Worm (Caenorhabditis elegans): ENCODE data around the gene srv-16.

srv-16 gene

ce11 chrIV:15931176-15931575 lies 2.5 kb downstream of the srv-16 start (continued):
- no peak for TF ChIP-seq D1046.2 (GFP tag; IDR thresholded peaks at IDR 0.05)
- TF ChIP-seq unc-130 (GFP tag; optimal IDR thresholded peaks at IDR 0.05), result peak; percentile 34
- TF ChIP-seq egl-43 (GFP tag; IDR thresholded peaks at IDR 0.05), result no peak; the same call in 1 of the 2 replicates
- no peak for TF ChIP-seq Y75B8A.6 (GFP tag; IDR thresholded peaks at IDR 0.05)
- no peak for TF ChIP-seq Y48G9A.11 (GFP tag; IDR thresholded peaks at IDR 0.05)
- no peak for TF ChIP-seq nhr-237 (tag; optimal IDR thresholded peaks at IDR 0.05)
- TF ChIP-seq daf-8 (GFP tag; IDR thresholded peaks at IDR 0.05), result no peak
- TF ChIP-seq ama-1 (optimal IDR thresholded peaks at IDR 0.05), result no peak
- TF ChIP-seq tra-1 (GFP tag; IDR thresholded peaks at IDR 0.05), result peak; percentile 39; the same call in 1 of the 2 replicates
- peak; percentile 99 for TF ChIP-seq snpc-1.2 (GFP tag; IDR thresholded peaks at IDR 0.05)
- peak; percentile 62; the same call in 1 of the 2 replicates for TF ChIP-seq pha-4 (GFP tag; IDR thresholded peaks at IDR 0.05)
- no peak for TF ChIP-seq pha-4 (tag; optimal IDR thresholded peaks at IDR 0.05)
- no peak for TF ChIP-seq unc-39 (tag; optimal IDR thresholded peaks at IDR 0.05)
- TF ChIP-seq dmd-9 (GFP tag; IDR thresholded peaks at IDR 0.05), result peak; percentile 37; the same call in 1 of the 2 replicates
- TF ChIP-seq spr-1 (tag; optimal IDR thresholded peaks at IDR 0.05), result no peak
- TF ChIP-seq zfp-3 (GFP tag; conservative IDR thresholded peaks at IDR 0.05), result peak; percentile 68
- TF ChIP-seq madf-5 (GFP tag; IDR thresholded peaks at IDR 0.05), result peak; percentile 34 to 59; a peak in 1 of 4 replicates
- peak; percentile 15 for TF ChIP-seq rbr-2 (tag; optimal IDR thresholded peaks at IDR 0.05)
- TF ChIP-seq nhr-48 (tag; optimal IDR thresholded peaks at IDR 0.05), result no peak
- no peak for TF ChIP-seq lsy-2 (tag; optimal IDR thresholded peaks at IDR 0.05)
- peak; percentile 73 for TF ChIP-seq vab-7 (GFP tag; IDR thresholded peaks at IDR 0.05)
- peak; percentile 50; the same call in 1 of the 2 replicates for TF ChIP-seq arid-1 (GFP tag; conservative IDR thresholded peaks at IDR 0.05)
- TF ChIP-seq nhr-102 (tag; optimal IDR thresholded peaks at IDR 0.05), result no peak
- TF ChIP-seq sdz-12 (GFP tag; optimal IDR thresholded peaks at IDR 0.05), result no peak
- peak; percentile 28 for TF ChIP-seq dve-1 (tag; optimal IDR thresholded peaks at IDR 0.05; ENCODE audit: insufficient read depth)
- TF ChIP-seq daf-19 (GFP tag; conservative IDR thresholded peaks at IDR 0.05), result peak; percentile 58
- TF ChIP-seq ztf-11 (tag; optimal IDR thresholded peaks at IDR 0.05), result no peak
- TF ChIP-seq Y5F2A.4 (GFP tag; optimal IDR thresholded peaks at IDR 0.05), result no peak
- peak; percentile 88 for TF ChIP-seq dmd-8 (GFP tag; IDR thresholded peaks at IDR 0.05)
- no peak for TF ChIP-seq zip-11 (GFP tag; IDR thresholded peaks at IDR 0.05)
- TF ChIP-seq ctbp-1 (GFP tag; IDR thresholded peaks at IDR 0.05), result peak; percentile 47; the same call in 1 of the 2 replicates
- TF ChIP-seq unc-62 (GFP tag; optimal IDR thresholded peaks at IDR 0.05 in 1 of 2), result no peak
- no peak for TF ChIP-seq unc-62 (tag; optimal IDR thresholded peaks at IDR 0.05)
- peak; percentile 62; the same call in 1 of the 2 replicates for TF ChIP-seq mdt-29 (GFP tag; IDR thresholded peaks at IDR 0.05)
- TF ChIP-seq php-3 (GFP tag; IDR thresholded peaks at IDR 0.05), result no peak
- TF ChIP-seq nhr-28 (tag; optimal IDR thresholded peaks at IDR 0.05), result peak; percentile 23
- TF ChIP-seq pqm-1 (tag; optimal IDR thresholded peaks at IDR 0.05), result no peak
- TF ChIP-seq zfp-2 (tag; optimal IDR thresholded peaks at IDR 0.05), result no peak
- TF ChIP-seq F26F4.8 (GFP tag; conservative IDR thresholded peaks at IDR 0.05), result peak; percentile 66; the same call in 1 of the 2 replicates
- TF ChIP-seq T26A8.4 (GFP tag; IDR thresholded peaks at IDR 0.05), result peak; percentile 73
- TF ChIP-seq ces-1 (GFP tag; optimal IDR thresholded peaks at IDR 0.05), result no peak
- TF ChIP-seq nhr-10 (tag; optimal IDR thresholded peaks at IDR 0.05), result no peak
- TF ChIP-seq T20F7.1 (GFP tag; optimal IDR thresholded peaks at IDR 0.05), result no peak
- no peak for TF ChIP-seq nhr-6 (tag; optimal IDR thresholded peaks at IDR 0.05)
- peak in 1 of 2 experiments; percentile 31 for TF ChIP-seq hif-1 (tag; optimal IDR thresholded peaks at IDR 0.05)
- TF ChIP-seq mxl-3 (GFP tag; optimal IDR thresholded peaks at IDR 0.05), result peak; percentile 72
- TF ChIP-seq lin-29 (GFP tag; IDR thresholded peaks at IDR 0.05), result 0 out of 2 replicates have a peak, but pooled peaks have one; percentile 59
- TF ChIP-seq daf-16 (GFP tag; optimal IDR thresholded peaks at IDR 0.05), result no peak
- TF ChIP-seq daf-16 (tag; optimal IDR thresholded peaks at IDR 0.05), result peak; percentile 49
- TF ChIP-seq nhr-77 (tag; optimal IDR thresholded peaks at IDR 0.05), result no peak
- TF ChIP-seq mes-2 (tag; optimal IDR thresholded peaks at IDR 0.05; ENCODE audit: poor library complexity, severe bottlenecking), result no peak
- no peak for TF ChIP-seq tag-97 (GFP tag; IDR thresholded peaks at IDR 0.05)

Data from whole organism, L4 larva.